Worm (Caenorhabditis elegans): ENCODE results near the gene kel-10.
A peak's percentile ranks its signal among the peaks of the same experiment; 100 is the strongest.

The kel-10 gene

ce11 chrIII:10101352-10101751 is at the start of gene kel-10:
TSS of gene kel-10 (minus strand) at chrIII:10101452.
- TF ChIP-seq nhr-20 (tag; optimal IDR thresholded peaks at IDR 0.05) (no peak), lin-14 (GFP tag; optimal IDR thresholded peaks at IDR 0.05) (no peak), blmp-1 (tag; optimal IDR thresholded peaks at IDR 0.05) (no peak), fkh-8 (tag; optimal IDR thresholded peaks at IDR 0.05) (no peak), elt-3 (tag; optimal IDR thresholded peaks at IDR 0.05) (no peak), ztf-11 (tag; optimal IDR thresholded peaks at IDR 0.05) (no peak), pag-3 (tag; optimal IDR thresholded peaks at IDR 0.05; ENCODE audit: borderline replicate concordance, insufficient read depth) (no peak), dpl-1 (GFP tag; optimal IDR thresholded peaks at IDR 0.05) (no peak), nhr-28 (tag; optimal IDR thresholded peaks at IDR 0.05) (no peak), mep-1 (tag; optimal IDR thresholded peaks at IDR 0.05) (no peak), C04F5.9 (tag; optimal IDR thresholded peaks at IDR 0.05) (no peak)

- TF ChIP-seq fkh-4 (tag; optimal IDR thresholded peaks at IDR 0.05; ENCODE audit: borderline replicate concordance) (no peak), fkh-8 (tag; optimal IDR thresholded peaks at IDR 0.05) (peak; percentile 93), tbx-2 (tag; optimal IDR thresholded peaks at IDR 0.05) (no peak), C04F5.9 (tag; optimal IDR thresholded peaks at IDR 0.05) (no peak), blmp-1 (tag; optimal IDR thresholded peaks at IDR 0.05) (no peak), lin-35 (GFP tag; optimal IDR thresholded peaks at IDR 0.05) (peak in 1 of 2 experiments; percentile 1), nhr-71 (tag; optimal IDR thresholded peaks at IDR 0.05) (peak; percentile 67), dsc-1 (tag; optimal IDR thresholded peaks at IDR 0.05) (peak; percentile 60), efl-1 (optimal IDR thresholded peaks at IDR 0.05) (no peak), efl-1 (GFP tag; optimal IDR thresholded peaks at IDR 0.05 in 1 of 2) (peak in 1 of 2 experiments; percentile 80), pax-3 (tag; optimal IDR thresholded peaks at IDR 0.05) (peak; percentile 40), lin-14 (GFP tag; optimal IDR thresholded peaks at IDR 0.05) (peak; percentile 51), aly-2 (tag; optimal IDR thresholded peaks at IDR 0.05) (no peak), snu-23 (GFP tag; optimal IDR thresholded peaks at IDR 0.05) (peak; percentile 8), swsn-7 (tag; optimal IDR thresholded peaks at IDR 0.05) (peak; percentile 32), lsy-2 (tag; optimal IDR thresholded peaks at IDR 0.05) (peak; percentile 14 to 44), Y116A8C.19 (tag; optimal IDR thresholded peaks at IDR 0.05; ENCODE audit: borderline replicate concordance) (no peak), ceh-90 (tag; optimal IDR thresholded peaks at IDR 0.05) (no peak), ceh-82 (tag; optimal IDR thresholded peaks at IDR 0.05) (no peak), nhr-47 (tag; optimal IDR thresholded peaks at IDR 0.05) (peak; percentile 61), sox-4 (tag; optimal IDR thresholded peaks at IDR 0.05) (peak; percentile 77), nhr-76 (tag; optimal IDR thresholded peaks at IDR 0.05) (no peak), lin-13 (GFP tag; optimal IDR thresholded peaks at IDR 0.05) (no peak)
Measured at ce11 chrIII:10150710-10151109, 49.5 kb upstream of the kel-10 start.

ce11 chrIII:10149910-10150309 is 48.7 kb upstream of the kel-10 start:
- TF ChIP-seq nhr-47 (tag; optimal IDR thresholded peaks at IDR 0.05) (no peak), egl-13 (tag; optimal IDR thresholded peaks at IDR 0.05) (no peak), F16B12.6 (tag; optimal IDR thresholded peaks at IDR 0.05) (no peak), vab-15 (tag; optimal IDR thresholded peaks at IDR 0.05) (no peak), zip-4 (GFP tag; optimal IDR thresholded peaks at IDR 0.05) (no peak), nhr-84 (tag; optimal IDR thresholded peaks at IDR 0.05) (no peak), lsy-2 (tag; optimal IDR thresholded peaks at IDR 0.05) (no peak), efl-1 (optimal IDR thresholded peaks at IDR 0.05) (no peak), efl-1 (GFP tag; optimal IDR thresholded peaks at IDR 0.05 in 1 of 2) (peak in 1 of 2 experiments; percentile 53), pax-3 (tag; optimal IDR thresholded peaks at IDR 0.05) (no peak), ceh-88 (GFP tag; IDR thresholded peaks at IDR 0.05) (no peak), pqm-1 (tag; optimal IDR thresholded peaks at IDR 0.05) (no peak), unc-62 (GFP tag; optimal IDR thresholded peaks at IDR 0.05) (no peak), nhr-71 (tag; optimal IDR thresholded peaks at IDR 0.05) (peak; percentile 15), dpl-1 (GFP tag; optimal IDR thresholded peaks at IDR 0.05) (no peak), ceh-82 (tag; optimal IDR thresholded peaks at IDR 0.05) (no peak), sox-4 (tag; optimal IDR thresholded peaks at IDR 0.05) (no peak), aha-1 (tag; optimal IDR thresholded peaks at IDR 0.05) (no peak)
